Worm (Caenorhabditis elegans) whole organism, L2 larva: ENCODE measurements around the gene Y43F8B.18.

Source experiments
- F13H6.1 ChIP-seq: sonication (generic microtip); optimal IDR thresholded peaks from 2 replicates; lab custom pipeline; 2016; ENCODE audit warnings: missing genetic modification characterization, missing compliant biosample characterization
- aly-2 ChIP-seq: fragments of 150-350 bp; optimal IDR thresholded peaks from 2 replicates; lab custom pipeline; 2014; ENCODE audit warnings: missing biosample characterization, missing genetic modification characterization
- ama-1 ChIP-seq: fragments of 150-350 bp; optimal IDR thresholded peaks from 2 replicates; lab custom pipeline; 2018; ENCODE audit warnings: inconsistent platforms
- blmp-1 ChIP-seq: sonication (generic microtip); optimal IDR thresholded peaks from 2 replicates; lab custom pipeline; 2017; ENCODE audit warnings: missing genetic modification characterization, mild to moderate bottlenecking, missing compliant biosample characterization, antibody characterized with exemption, moderate library complexity; ENCODE audit not compliant: insufficient read depth
- lin-11 ChIP-seq: fragments of 150-350 bp; sonication (generic microtip); optimal IDR thresholded peaks from 2 replicates; lab custom pipeline; 2014; ENCODE audit warnings: missing biosample characterization, missing genetic modification characterization, inconsistent platforms, mixed read lengths
- lin-13 ChIP-seq: fragments of 150-350 bp; optimal IDR thresholded peaks from 2 replicates; lab custom pipeline; 2014; ENCODE audit warnings: missing biosample characterization, missing genetic modification reagents, missing genetic modification characterization
- lin-39 ChIP-seq: fragments of 150-350 bp; optimal IDR thresholded peaks from 2 replicates; lab custom pipeline; 2014; ENCODE audit warnings: missing biosample characterization, missing genetic modification reagents, missing genetic modification characterization
- nhr-129 ChIP-seq: fragments of 150-350 bp; optimal IDR thresholded peaks from 2 replicates; lab custom pipeline; 2014; ENCODE audit warnings: missing biosample characterization, missing genetic modification characterization
- nhr-25 ChIP-seq: fragments of 150-350 bp; sonication (generic microtip); optimal IDR thresholded peaks from 3 replicates; lab custom pipeline; 2014; ENCODE audit warnings: missing biosample characterization, missing genetic modification characterization
- skn-1 ChIP-seq: sonication (generic microtip); optimal IDR thresholded peaks from 2 replicates; lab custom pipeline; 2017; ENCODE audit warnings: missing biosample characterization, missing genetic modification characterization
- snpc-4 ChIP-seq: fragments of 150-350 bp; optimal IDR thresholded peaks from 2 replicates; lab custom pipeline; 2014; ENCODE audit warnings: missing biosample characterization, missing genetic modification characterization
- unc-39 ChIP-seq: fragments of 150-350 bp; optimal IDR thresholded peaks from 2 replicates; lab custom pipeline; 2014; ENCODE audit warnings: missing biosample characterization, missing genetic modification characterization
- unc-55 ChIP-seq: fragments of 150-350 bp; sonication (generic microtip); optimal IDR thresholded peaks from 3 replicates; lab custom pipeline; 2014; ENCODE audit warnings: missing biosample characterization, missing genetic modification reagents, missing genetic modification characterization

ce11 chrV:19510352-19510751 lies 24.6 kb downstream of the Y43F8B.18 start:
- TF ChIP-seq skn-1 (no peak), blmp-1 (tag; lab: Kevin White, UChicago) (no peak), unc-39 (tag; lab: Kevin White, UChicago) (no peak), nhr-25 (tag; lab: Kevin White, UChicago) (no peak), F13H6.1 (tag; lab: Kevin White, UChicago) (no peak), snpc-4 (no peak), unc-55 (GFP tag; lab: Kevin White, UChicago) (no peak), lin-11 (tag; lab: Kevin White, UChicago) (no peak), lin-13 (no peak), aly-2 (tag; lab: Kevin White, UChicago) (no peak), ama-1 (lab: Kevin White, UChicago) (no peak), nhr-129 (tag; lab: Kevin White, UChicago) (no peak), lin-39 (tag; lab: Kevin White, UChicago) (no peak)
